Worm (Caenorhabditis elegans) whole organism, young adult: ENCODE results near the gene ntr-2.

Experiments used
- B0019.2 ChIP-seq: fragments of 200-800 bp; sonication (Bioruptor generic); conservative IDR thresholded peaks from 2 replicates; pipeline ENCODE4 v1.3.6; 2022; ENCODE audit warnings: missing genetic modification reagents, missing genetic modification characterization, missing compliant biosample characterization
- B0035.1 ChIP-seq: sonication (generic microtip); optimal IDR thresholded peaks from 2 replicates; lab custom pipeline; 2016; ENCODE audit warnings: missing genetic modification characterization, mild to moderate bottlenecking, missing compliant biosample characterization, missing genotype, missing genetic modification reagents
- D2030.7 ChIP-seq: fragments of 200-800 bp; sonication (Bioruptor generic); IDR thresholded peaks from 2 replicates; pipeline ENCODE4 v1.3.6; 2022; ENCODE audit warnings: missing genetic modification reagents, missing genetic modification characterization, missing compliant biosample characterization
- F22D6.2 ChIP-seq: sonication (generic microtip); optimal IDR thresholded peaks from 2 replicates; lab custom pipeline; 2016; ENCODE audit warnings: mild to moderate bottlenecking, missing genetic modification characterization, missing compliant biosample characterization
- F23B12.7 ChIP-seq: sonication (generic microtip); optimal IDR thresholded peaks from 2 replicates; lab custom pipeline; 2017; ENCODE audit warnings: missing genetic modification characterization, mild to moderate bottlenecking, missing compliant biosample characterization, antibody characterized with exemption, moderate library complexity; ENCODE audit not compliant: insufficient read depth
- F37B4.10 ChIP-seq: fragments of 200-800 bp; sonication (Bioruptor generic); IDR thresholded peaks from 2 replicates; pipeline ENCODE4 v1.3.6; 2022; ENCODE audit warnings: missing genetic modification characterization, missing compliant biosample characterization
- F52B5.7 ChIP-seq: sonication (generic microtip); optimal IDR thresholded peaks from 2 replicates; lab custom pipeline; 2016; ENCODE audit warnings: mild to moderate bottlenecking, missing genetic modification characterization, missing compliant biosample characterization
- T26A5.8 ChIP-seq: sonication (generic microtip); optimal IDR thresholded peaks from 2 replicates; lab custom pipeline; 2016; ENCODE audit warnings: missing genetic modification characterization, missing compliant biosample characterization
- Y53F4B.3 ChIP-seq: fragments of 200-800 bp; sonication (Bioruptor generic); IDR thresholded peaks from 2 replicates; pipeline ENCODE4 v1.3.6; 2022; ENCODE audit warnings: missing genetic modification reagents, missing genetic modification characterization, missing compliant biosample characterization
- Y67H2A.10 ChIP-seq: fragments of 200-800 bp; sonication (Bioruptor generic); conservative IDR thresholded peaks from 2 replicates; pipeline ENCODE4 v1.3.6; 2022; ENCODE audit warnings: missing genetic modification reagents, missing genetic modification characterization, missing compliant biosample characterization
- Y95B8A.8 ChIP-seq: fragments of 200-800 bp; sonication (Bioruptor generic); IDR thresholded peaks from 2 replicates; pipeline ENCODE4 v1.3.6; 2022; ENCODE audit warnings: missing genetic modification reagents, missing genetic modification characterization, missing compliant biosample characterization
- aptf-3 ChIP-seq: fragments of 200-800 bp; sonication (Bioruptor generic); IDR thresholded peaks from 2 replicates; pipeline ENCODE4 v1.3.6; 2022; ENCODE audit warnings: missing genetic modification characterization, missing compliant biosample characterization
- bed-2 ChIP-seq: fragments of 200-800 bp; sonication (Bioruptor generic); IDR thresholded peaks from 2 replicates; pipeline ENCODE4 v1.3.6; 2022; ENCODE audit warnings: missing genetic modification reagents, missing genetic modification characterization, missing compliant biosample characterization
- ceh-100 ChIP-seq: fragments of 200-800 bp; sonication (Bioruptor generic); IDR thresholded peaks from 2 replicates; pipeline ENCODE4 v1.3.6; 2022; ENCODE audit warnings: missing genetic modification reagents, missing genetic modification characterization, missing compliant biosample characterization
- ceh-58 ChIP-seq: fragments of 200-800 bp; sonication (Bioruptor generic); IDR thresholded peaks from 2 replicates; pipeline ENCODE4 v1.3.6; 2022; ENCODE audit warnings: missing genetic modification characterization, missing compliant biosample characterization
- die-1 ChIP-seq: sonication (generic microtip); optimal IDR thresholded peaks from 2 replicates; lab custom pipeline; 2016; ENCODE audit warnings: missing genotype, mild to moderate bottlenecking, missing genetic modification characterization, missing compliant biosample characterization
- egl-18 ChIP-seq: fragments of 200-800 bp; sonication (Bioruptor generic); IDR thresholded peaks from 2 replicates; pipeline ENCODE4 v1.3.6; 2022; ENCODE audit warnings: missing genetic modification reagents, missing genetic modification characterization, missing compliant biosample characterization
- ekl-4 ChIP-seq: fragments of 200-800 bp; sonication (Bioruptor generic); IDR thresholded peaks from 2 replicates; pipeline ENCODE4 v1.3.6; 2022; ENCODE audit warnings: missing genetic modification reagents, missing genetic modification characterization, missing compliant biosample characterization
- ets-4 ChIP-seq: fragments of 200-800 bp; sonication (Bioruptor generic); optimal IDR thresholded peaks from 2 replicates; lab custom pipeline; 2018; ENCODE audit warnings: mild to moderate bottlenecking, missing genetic modification characterization, missing compliant biosample characterization
- gei-17 ChIP-seq: fragments of 200-800 bp; sonication (Bioruptor generic); optimal IDR thresholded peaks from 2 replicates; lab custom pipeline; 2018; ENCODE audit warnings: mild to moderate bottlenecking, missing genetic modification characterization, missing compliant biosample characterization
- hsf-1 ChIP-seq: fragments of 200-800 bp; sonication (Bioruptor generic); IDR thresholded peaks from 2 replicates; pipeline ENCODE4 v1.3.6; 2022; ENCODE audit warnings: missing genetic modification reagents, missing genetic modification characterization, missing compliant biosample characterization
- lin-26 ChIP-seq: fragments of 200-800 bp; sonication (Bioruptor generic); IDR thresholded peaks from 2 replicates; pipeline ENCODE4 v1.3.6; 2022; ENCODE audit warnings: missing genetic modification reagents, missing genetic modification characterization, missing compliant biosample characterization
- lin-40 ChIP-seq: sonication (generic microtip); optimal IDR thresholded peaks from 2 replicates; lab custom pipeline; 2016; ENCODE audit warnings: missing genetic modification characterization, mild to moderate bottlenecking, missing compliant biosample characterization, missing genotype, missing genetic modification reagents
- lin-54 ChIP-seq: fragments of 200-800 bp; sonication (Bioruptor generic); optimal IDR thresholded peaks from 2 replicates; lab custom pipeline; 2018; ENCODE audit warnings: mild to moderate bottlenecking, missing genetic modification characterization, missing compliant biosample characterization
- lir-1 ChIP-seq: fragments of 200-800 bp; sonication (Bioruptor generic); conservative IDR thresholded peaks from 2 replicates; pipeline ENCODE4 v1.3.6; 2022; ENCODE audit warnings: missing genetic modification reagents, missing genetic modification characterization, missing compliant biosample characterization
- mcd-1 ChIP-seq: fragments of 200-800 bp; sonication (Bioruptor generic); IDR thresholded peaks from 2 replicates; pipeline ENCODE4 v1.3.6; 2022; ENCODE audit warnings: missing genetic modification reagents, missing genetic modification characterization, missing compliant biosample characterization
- mel-28 ChIP-seq: sonication (generic microtip); optimal IDR thresholded peaks from 2 replicates; lab custom pipeline; 2016; ENCODE audit warnings: borderline replicate concordance, mild to moderate bottlenecking, missing genetic modification characterization, missing compliant biosample characterization
- mxl-1 ChIP-seq: sonication (generic microtip); optimal IDR thresholded peaks from 2 replicates; lab custom pipeline; 2016; ENCODE audit warnings: missing genetic modification characterization, missing compliant biosample characterization
- nfya-1 ChIP-seq: sonication (generic microtip); optimal IDR thresholded peaks from 2 replicates; lab custom pipeline; 2017; ENCODE audit warnings: antibody characterized with exemption, missing compliant biosample characterization, missing genetic modification characterization, borderline replicate concordance; ENCODE audit not compliant: insufficient read depth
- nfya-2 ChIP-seq: fragments of 200-800 bp; sonication (Bioruptor generic); IDR thresholded peaks from 2 replicates; pipeline ENCODE4 v1.3.6; 2022; ENCODE audit warnings: missing genetic modification reagents, missing genetic modification characterization, missing compliant biosample characterization
- nfyb-1 ChIP-seq: fragments of 200-800 bp; sonication (Bioruptor generic); IDR thresholded peaks from 2 replicates; pipeline ENCODE4 v1.3.6; 2022; ENCODE audit warnings: missing genetic modification reagents, missing genetic modification characterization, missing compliant biosample characterization
- nhr-120 ChIP-seq: fragments of 200-800 bp; sonication (Bioruptor generic); IDR thresholded peaks from 2 replicates; pipeline ENCODE4 v1.3.6; 2022; ENCODE audit warnings: missing genetic modification characterization, missing compliant biosample characterization
- nhr-27 ChIP-seq: fragments of 200-800 bp; sonication (Bioruptor generic); optimal IDR thresholded peaks from 2 replicates; lab custom pipeline; 2018; ENCODE audit warnings: mild to moderate bottlenecking, missing genetic modification characterization, moderate library complexity, missing compliant biosample characterization
- pbrm-1 ChIP-seq: fragments of 200-800 bp; sonication (Bioruptor generic); IDR thresholded peaks from 2 replicates; pipeline ENCODE4 v1.3.6; 2022; ENCODE audit warnings: missing genetic modification reagents, missing genetic modification characterization, missing compliant biosample characterization
- snpc-1.1 ChIP-seq: sonication (generic microtip); optimal IDR thresholded peaks from 2 replicates; lab custom pipeline; 2017; ENCODE audit warnings: missing genetic modification characterization, mild to moderate bottlenecking, missing compliant biosample characterization, antibody characterized with exemption, moderate library complexity, missing genotype, missing genetic modification reagents; ENCODE audit not compliant: insufficient read depth
- somi-1 ChIP-seq: fragments of 200-800 bp; sonication (Bioruptor generic); optimal IDR thresholded peaks from 2 replicates; lab custom pipeline; 2018; ENCODE audit warnings: mild to moderate bottlenecking, missing genetic modification characterization, missing compliant biosample characterization
- sptf-2 ChIP-seq: fragments of 200-800 bp; sonication (Bioruptor generic); optimal IDR thresholded peaks from 2 replicates; lab custom pipeline; 2018; ENCODE audit warnings: mild to moderate bottlenecking, missing genetic modification characterization, missing compliant biosample characterization
- xnd-1 ChIP-seq: sonication (generic microtip); optimal IDR thresholded peaks from 2 replicates; lab custom pipeline; 2016; ENCODE audit warnings: missing genotype, missing genetic modification reagents, missing genetic modification characterization, missing compliant biosample characterization
- zfh-2 ChIP-seq: fragments of 200-800 bp; sonication (Bioruptor generic); conservative IDR thresholded peaks from 2 replicates; pipeline ENCODE4 v1.3.6; 2022; ENCODE audit warnings: missing genetic modification reagents, missing genetic modification characterization, missing compliant biosample characterization
- ztf-18 ChIP-seq: sonication (generic microtip); optimal IDR thresholded peaks from 2 replicates; lab custom pipeline; 2016; ENCODE audit warnings: missing genotype, mild to moderate bottlenecking, missing genetic modification characterization, missing compliant biosample characterization
- ztf-28 ChIP-seq: fragments of 200-800 bp; sonication (Bioruptor generic); IDR thresholded peaks from 2 replicates; pipeline ENCODE4 v1.3.6; 2022; ENCODE audit warnings: missing genetic modification reagents, missing genetic modification characterization, missing compliant biosample characterization

ntr-2 gene

ce11 chrX:14918538-14918937 lies 10.2 kb downstream of the ntr-2 start, which contains the start of gene npr-40:
Gene npr-40 (plus strand): TSS chrX:14918838.
- TF ChIP-seq ceh-58 (GFP tag; lab: Robert Waterston, UW): no peak
- no peak for TF ChIP-seq lin-26 (GFP tag; lab: Robert Waterston, UW)
- no peak for TF ChIP-seq lin-40 (tag; lab: Kevin White, UChicago)
- TF ChIP-seq egl-18 (GFP tag; lab: Robert Waterston, UW): no peak
- no peak for TF ChIP-seq T26A5.8 (tag; lab: Kevin White, UChicago)
- TF ChIP-seq ekl-4: no peak
- TF ChIP-seq, all 124 proteins: peak for 0

- TF ChIP-seq Y95B8A.8 (GFP tag; lab: Robert Waterston, UW) (no peak), xnd-1 (tag; lab: Kevin White, UChicago) (no peak), nfya-1 (tag; lab: Kevin White, UChicago) (no peak), ztf-18 (no peak), die-1 (tag; lab: Kevin White, UChicago) (no peak), B0035.1 (tag; lab: Kevin White, UChicago) (no peak), mxl-1 (no peak), mcd-1 (GFP tag; lab: Robert Waterston, UW) (no peak), gei-17 (GFP tag; lab: Kevin White, UChicago) (no peak), lin-26 (GFP tag; lab: Robert Waterston, UW) (no peak), ztf-28 (GFP tag; lab: Robert Waterston, UW) (no peak), F52B5.7 (tag; lab: Kevin White, UChicago) (no peak), Y67H2A.10 (no peak), ceh-100 (GFP tag; lab: Robert Waterston, UW) (no peak), aptf-3 (no peak), B0019.2 (no peak), lir-1 (no peak)
These were observed 12.0 kb downstream of the ntr-2 start for ce11 chrX:14916767-14917166.

ce11 chrX:14910689-14911088 lies 18.1 kb downstream of the ntr-2 start:
- TF ChIP-seq nhr-120 (GFP tag; lab: Robert Waterston, UW): no peak
- no peak for TF ChIP-seq nfyb-1
- no peak for TF ChIP-seq hsf-1 (GFP tag; lab: Robert Waterston, UW)
- no peak for TF ChIP-seq mel-28 (tag; lab: Kevin White, UChicago)
- TF ChIP-seq nhr-27: no peak
- TF ChIP-seq nfya-2 (GFP tag; lab: Robert Waterston, UW): no peak
- no peak for TF ChIP-seq mxl-1
- TF ChIP-seq Y53F4B.3 (GFP tag; lab: Robert Waterston, UW): no peak

- TF ChIP-seq ets-4 (GFP tag; lab: Kevin White, UChicago) (no peak), somi-1 (GFP tag; lab: Kevin White, UChicago) (no peak), D2030.7 (no peak), F23B12.7 (no peak), pbrm-1 (GFP tag; lab: Robert Waterston, UW) (no peak), F37B4.10 (GFP tag; lab: Robert Waterston, UW) (no peak), snpc-1.1 (no peak), sptf-2 (GFP tag; lab: Kevin White, UChicago) (no peak), zfh-2 (GFP tag; lab: Robert Waterston, UW) (no peak), bed-2 (no peak), F22D6.2 (tag; lab: Kevin White, UChicago) (no peak), nhr-120 (GFP tag; lab: Robert Waterston, UW) (no peak), mxl-1 (no peak), lin-54 (GFP tag; lab: Kevin White, UChicago) (no peak)
These were observed 21.4 kb downstream of the ntr-2 start for ce11 chrX:14907257-14907801.
